Worm (Caenorhabditis elegans): ENCODE measurements around the gene bcc-1.

- TF ChIP-seq C38D4.7 (GFP tag; optimal IDR thresholded peaks at IDR 0.05) = no peak
- no peak for TF ChIP-seq ama-1 (optimal IDR thresholded peaks at IDR 0.05)
- TF ChIP-seq hlh-30 (tag; optimal IDR thresholded peaks at IDR 0.05; ENCODE audit: insufficient read depth) = no peak
- no peak for TF ChIP-seq ceh-19 (GFP tag; optimal IDR thresholded peaks at IDR 0.05)
- TF ChIP-seq tbx-2 (tag; optimal IDR thresholded peaks at IDR 0.05) = no peak
- no peak for TF ChIP-seq rnt-1 (tag; optimal IDR thresholded peaks at IDR 0.05)
- no peak for TF ChIP-seq ceh-18 (tag; optimal IDR thresholded peaks at IDR 0.05)
- TF ChIP-seq K02D7.2 (tag; optimal IDR thresholded peaks at IDR 0.05) = no peak
- no peak for TF ChIP-seq npax-4 (tag; optimal IDR thresholded peaks at IDR 0.05)
Measured at ce11 chrIV:11125200-11125599, 32.8 kb upstream of the bcc-1 start.

All from whole organism, late embryonic.